Fruit fly (Drosophila melanogaster): ENCODE measurements around the gene mRpL21.

The mRpL21 gene

DNA sequence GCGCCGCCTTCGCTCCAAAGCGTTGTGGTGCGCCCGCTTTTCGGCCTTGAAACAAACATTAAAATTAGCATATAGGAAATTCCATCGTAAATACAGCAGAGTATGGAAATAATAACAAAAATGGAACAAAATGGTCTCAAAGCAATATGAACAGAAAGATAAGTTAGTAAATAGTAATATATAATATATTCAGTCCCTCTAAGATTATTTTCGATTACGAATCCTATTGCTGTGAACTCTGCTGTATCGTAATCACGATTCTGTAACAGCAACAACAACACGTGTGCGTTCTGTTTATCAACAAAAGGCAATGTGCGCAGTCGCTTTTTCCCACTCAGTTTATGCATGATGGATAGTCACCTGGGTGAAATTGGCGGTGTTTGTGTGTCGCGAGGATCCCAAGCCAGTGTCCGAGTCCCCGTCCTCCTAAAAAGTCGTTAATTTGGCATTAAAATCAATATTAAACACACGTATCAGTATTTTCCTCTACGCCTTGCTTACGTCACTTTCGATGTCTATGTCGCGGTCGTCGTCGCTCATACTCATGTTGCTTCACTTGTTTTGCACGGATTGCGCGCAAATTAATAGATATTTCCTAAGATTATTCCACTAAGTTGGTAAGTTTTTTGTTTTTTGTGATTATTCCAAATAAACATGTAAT, 8.7 kb upstream of the mRpL21 start, which contains the start of the genes CG42374 and Mettl5 (continued):
- TF ChIP-seq Taf1 (GFP tag; IDR thresholded peaks at IDR 0.05) (peak; percentile 9; the same call in 1 of the 2 replicates), Sry-δ (GFP tag; optimal IDR thresholded peaks at IDR 0.05) (no peak), Chrac-16 (GFP tag; optimal IDR thresholded peaks at IDR 0.05) (no peak), CG15696 (tag; optimal IDR thresholded peaks at IDR 0.05) (no peak), kni (GFP tag; optimal IDR thresholded peaks at IDR 0.05) (no peak), schlank (tag; optimal IDR thresholded peaks at IDR 0.05) (no peak), BEAF-32 (GFP tag; optimal IDR thresholded peaks at IDR 0.05) (no peak), jigr1 (GFP tag; IDR thresholded peaks at IDR 0.05) (no peak), sna (GFP tag; IDR thresholded peaks at IDR 0.05; ENCODE audit: partially characterized antibody) (no peak), pho (GFP tag; optimal IDR thresholded peaks at IDR 0.05) (no peak), CG11560 (tag; IDR thresholded peaks at IDR 0.05) (no peak), Dll (GFP tag; IDR thresholded peaks at IDR 0.05; ENCODE audit: partially characterized antibody) (no peak), ap (GFP tag; IDR thresholded peaks at IDR 0.05) (no peak), D (optimal IDR thresholded peaks at IDR 0.05) (no peak), D (GFP tag; optimal IDR thresholded peaks at IDR 0.05) (no peak), NfI (GFP tag; optimal IDR thresholded peaks at IDR 0.05) (peak; percentile 30), dm (GFP tag; optimal IDR thresholded peaks at IDR 0.05) (no peak), CG12104 (GFP tag; optimal IDR thresholded peaks at IDR 0.05) (no peak), CG11456 (GFP tag; IDR thresholded peaks at IDR 0.05) (no peak), Tbp (GFP tag; optimal IDR thresholded peaks at IDR 0.05) (no peak), pita (GFP tag; optimal IDR thresholded peaks at IDR 0.05) (no peak), corto (GFP tag; optimal IDR thresholded peaks at IDR 0.05) (no peak), lbe (GFP tag; optimal IDR thresholded peaks at IDR 0.05) (no peak), CG8765 (GFP tag; IDR thresholded peaks at IDR 0.05) (no peak), CG3065 (GFP tag; optimal IDR thresholded peaks at IDR 0.05) (no peak), Ets97D (GFP tag; optimal IDR thresholded peaks at IDR 0.05) (no peak), CG10462 (GFP tag; optimal IDR thresholded peaks at IDR 0.05) (no peak), Hmx (GFP tag; optimal IDR thresholded peaks at IDR 0.05) (no peak), CG6791 (GFP tag; IDR thresholded peaks at IDR 0.05; ENCODE audit: partially characterized antibody) (no peak), CG17802 (tag; optimal IDR thresholded peaks at IDR 0.05) (no peak), Rfx (GFP tag; IDR thresholded peaks at IDR 0.05) (peak; percentile 65), CG17361 (GFP tag; IDR thresholded peaks at IDR 0.05) (no peak), Antp (GFP tag; optimal IDR thresholded peaks at IDR 0.05) (no peak), Kr (GFP tag; optimal IDR thresholded peaks at IDR 0.05) (no peak), Awh (GFP tag; IDR thresholded peaks at IDR 0.05) (peak; percentile 60; the same call in 1 of the 2 replicates), slbo (GFP tag; IDR thresholded peaks at IDR 0.05) (peak; percentile 56), CG6654 (GFP tag; optimal IDR thresholded peaks at IDR 0.05) (no peak), Dbx (GFP tag; IDR thresholded peaks at IDR 0.05) (no peak; the same call in 2 of the 3 replicates), CG13287 (GFP tag; IDR thresholded peaks at IDR 0.05; ENCODE audit: partially characterized antibody) (no peak), CG3726 (GFP tag; IDR thresholded peaks at IDR 0.05) (peak; percentile 21; the same call in 1 of the 3 replicates), chinmo (GFP tag; IDR thresholded peaks at IDR 0.05; ENCODE audit: partially characterized antibody) (no peak), sens-2 (GFP tag; IDR thresholded peaks at IDR 0.05) (no peak), CG2889 (GFP tag; IDR thresholded peaks at IDR 0.05) (peak; percentile 47; the same call in 1 of the 3 replicates), pb (GFP tag; optimal IDR thresholded peaks at IDR 0.05) (no peak), CG14667 (GFP tag; IDR thresholded peaks at IDR 0.05) (no peak), CG1647 (GFP tag; optimal IDR thresholded peaks at IDR 0.05) (no peak), zf30C (GFP tag; optimal IDR thresholded peaks at IDR 0.05) (no peak), sr (GFP tag; IDR thresholded peaks at IDR 0.05) (no peak), jumu (GFP tag; optimal IDR thresholded peaks at IDR 0.05) (no peak), CG6175 (GFP tag; IDR thresholded peaks at IDR 0.05) (no peak), ewg (GFP tag; optimal IDR thresholded peaks at IDR 0.05) (peak; percentile 11)
